Worm (Caenorhabditis elegans) whole organism, L1 larva: ENCODE measurements around the gene C35D10.3.

ENCODE experiments used
- alr-1 ChIP-seq: fragments of 200-800 bp; sonication (Bioruptor generic); optimal IDR thresholded peaks from 2 replicates; lab custom pipeline; 2018; ENCODE audit warnings: borderline replicate concordance, mild to moderate bottlenecking, missing genetic modification characterization, missing compliant biosample characterization
- aly-2 ChIP-seq: fragments of 150-350 bp; optimal IDR thresholded peaks from 2 replicates; lab custom pipeline; 2014; ENCODE audit warnings: missing biosample characterization, missing genetic modification characterization
- ama-1 ChIP-seq: fragments of 150-350 bp; optimal IDR thresholded peaks from 2 replicates; lab custom pipeline; 2014
- blmp-1 ChIP-seq: fragments of 150-350 bp; optimal IDR thresholded peaks from 2 replicates; lab custom pipeline; 2014; ENCODE audit warnings: missing biosample characterization, missing genetic modification characterization
- ceh-88 ChIP-seq: fragments of 200-800 bp; sonication (Bioruptor generic); IDR thresholded peaks from 2 replicates; pipeline ENCODE4 v1.3.6; 2022; ENCODE audit warnings: missing genetic modification characterization, missing compliant biosample characterization
- ceh-90 ChIP-seq: sonication (generic microtip); optimal IDR thresholded peaks from 2 replicates; lab custom pipeline; 2016; ENCODE audit warnings: missing genetic modification characterization, missing compliant biosample characterization
- dpl-1 ChIP-seq, 3 experiments: fragments of 150-350 bp in 2 of 3; sonication (generic microtip) in 1 of 3; optimal IDR thresholded peaks; 2 replicates each; lab custom pipeline; 2014 to 2017; ENCODE audit warnings: missing biosample characterization in 3 of 3, missing genetic modification characterization in 3 of 3, missing genetic modification reagents in 3 of 3
- dsc-1 ChIP-seq: sonication (generic microtip); optimal IDR thresholded peaks from 2 replicates; lab custom pipeline; 2016; ENCODE audit warnings: mild to moderate bottlenecking, missing genetic modification characterization, missing compliant biosample characterization
- efl-1 ChIP-seq, 4 experiments: fragments of 150-350 bp; optimal IDR thresholded peaks in 3 of 4; peaks in 1 of 4; 1 replicate in 1 of 4; 2 replicates in 3 of 4; lab custom pipeline; 2014; ENCODE audit warnings: missing biosample characterization in 2 of 4, missing genetic modification characterization in 2 of 4, missing genetic modification reagents in 2 of 4
- egl-13 ChIP-seq: sonication (generic microtip); optimal IDR thresholded peaks from 2 replicates; lab custom pipeline; 2016; ENCODE audit warnings: missing genotype, missing genetic modification reagents, missing genetic modification characterization, missing compliant biosample characterization
- elt-2 ChIP-seq: sonication (generic microtip); optimal IDR thresholded peaks from 2 replicates; lab custom pipeline; 2016; ENCODE audit warnings: missing genetic modification characterization, mild to moderate bottlenecking, inconsistent platforms, missing compliant biosample characterization, missing genetic modification reagents
- elt-3 ChIP-seq, 6 experiments: fragments of 150-350 bp in 1 of 6; sonication (generic microtip); optimal IDR thresholded peaks; 2 replicates each; lab custom pipeline; 2017 to 2018; ENCODE audit warnings: missing biosample characterization in 6 of 6, missing genetic modification characterization in 6 of 6, inconsistent platforms in 1 of 6
- ets-5 ChIP-seq: fragments of 200-800 bp; sonication (Bioruptor generic); IDR thresholded peaks from 2 replicates; pipeline ENCODE4 v1.3.6; 2022; ENCODE audit warnings: missing genetic modification characterization, missing compliant biosample characterization
- fkh-10 ChIP-seq: sonication (generic microtip); optimal IDR thresholded peaks from 2 replicates; lab custom pipeline; 2017; ENCODE audit warnings: missing biosample characterization, missing genetic modification reagents, missing genetic modification characterization
- hlh-4 ChIP-seq: sonication (generic microtip); optimal IDR thresholded peaks from 2 replicates; lab custom pipeline; 2016; ENCODE audit warnings: mild to moderate bottlenecking, missing genetic modification characterization, missing compliant biosample characterization
- hpl-2 ChIP-seq: fragments of 150-350 bp; optimal IDR thresholded peaks from 2 replicates; lab custom pipeline; 2014; ENCODE audit warnings: missing biosample characterization, missing genetic modification reagents, missing genetic modification characterization
- irx-1 ChIP-seq: sonication (generic microtip); optimal IDR thresholded peaks from 2 replicates; lab custom pipeline; 2016; ENCODE audit warnings: missing genetic modification characterization, missing compliant biosample characterization
- lin-13 ChIP-seq: fragments of 150-350 bp; optimal IDR thresholded peaks from 2 replicates; lab custom pipeline; 2014; ENCODE audit warnings: missing biosample characterization, missing genetic modification reagents, missing genetic modification characterization
- lin-14 ChIP-seq: fragments of 200-800 bp; sonication (Bioruptor generic); optimal IDR thresholded peaks from 2 replicates; lab custom pipeline; 2018; ENCODE audit warnings: mild to moderate bottlenecking, missing genetic modification characterization, moderate library complexity, missing compliant biosample characterization
- mab-9 ChIP-seq: fragments of 200-800 bp; sonication (Bioruptor generic); IDR thresholded peaks from 2 replicates; pipeline ENCODE4 v1.3.6; 2022; ENCODE audit warnings: missing genetic modification reagents, missing genetic modification characterization, missing compliant biosample characterization
- mef-2 ChIP-seq: fragments of 150-350 bp; optimal IDR thresholded peaks from 2 replicates; lab custom pipeline; 2014; ENCODE audit warnings: missing biosample characterization, missing genetic modification characterization
- mep-1 ChIP-seq: fragments of 150-350 bp; optimal IDR thresholded peaks from 2 replicates; lab custom pipeline; 2014; ENCODE audit warnings: missing biosample characterization, missing genetic modification characterization
- nhr-19 ChIP-seq: fragments of 200-800 bp; sonication (Bioruptor generic); conservative IDR thresholded peaks from 2 replicates; pipeline ENCODE4 v1.3.6; 2022; ENCODE audit warnings: missing genetic modification characterization, missing compliant biosample characterization
- nhr-20 ChIP-seq: sonication (generic microtip); optimal IDR thresholded peaks from 2 replicates; lab custom pipeline; 2016; ENCODE audit warnings: mild to moderate bottlenecking, missing genetic modification characterization, missing compliant biosample characterization
- nhr-28 ChIP-seq: fragments of 150-350 bp; optimal IDR thresholded peaks from 2 replicates; lab custom pipeline; 2014; ENCODE audit warnings: missing biosample characterization, missing genetic modification characterization
- nhr-47 ChIP-seq: sonication (generic microtip); optimal IDR thresholded peaks from 2 replicates; lab custom pipeline; 2016; ENCODE audit warnings: mild to moderate bottlenecking, missing genetic modification characterization, moderate library complexity, missing compliant biosample characterization
- nhr-77 ChIP-seq: fragments of 150-350 bp; optimal IDR thresholded peaks from 2 replicates; lab custom pipeline; 2014; ENCODE audit warnings: missing biosample characterization, missing genetic modification characterization
- nhr-85 ChIP-seq: sonication (generic microtip); peaks from one replicate; lab custom pipeline; 2016; ENCODE audit warnings: missing genetic modification characterization, inconsistent platforms, missing compliant biosample characterization
- pqm-1 ChIP-seq: sonication (generic microtip); optimal IDR thresholded peaks from 3 replicates; lab custom pipeline; 2017; ENCODE audit warnings: missing biosample characterization, missing genetic modification characterization
- rnt-1 ChIP-seq: sonication (generic microtip); optimal IDR thresholded peaks from 2 replicates; lab custom pipeline; 2016; ENCODE audit warnings: mild to moderate bottlenecking, missing genetic modification characterization, moderate library complexity, missing compliant biosample characterization
- skn-1 ChIP-seq: fragments of 150-350 bp; optimal IDR thresholded peaks from 2 replicates; lab custom pipeline; 2014; ENCODE audit warnings: missing biosample characterization, missing genetic modification characterization
- snpc-4 ChIP-seq: fragments of 150-350 bp; optimal IDR thresholded peaks from 2 replicates; lab custom pipeline; 2014; ENCODE audit warnings: missing biosample characterization, missing genetic modification characterization
- snu-23 ChIP-seq: sonication (generic microtip); optimal IDR thresholded peaks from 2 replicates; lab custom pipeline; 2016; ENCODE audit warnings: missing genetic modification characterization, missing compliant biosample characterization
- sptf-1 ChIP-seq: fragments of 150-350 bp; optimal IDR thresholded peaks from 2 replicates; lab custom pipeline; 2014; ENCODE audit warnings: missing biosample characterization, missing genetic modification characterization
- tbx-2 ChIP-seq: sonication (generic microtip); optimal IDR thresholded peaks from 2 replicates; lab custom pipeline; 2016; ENCODE audit warnings: missing genetic modification characterization, missing compliant biosample characterization
- tlp-1 ChIP-seq: fragments of 150-350 bp; optimal IDR thresholded peaks from 2 replicates; lab custom pipeline; 2014; ENCODE audit warnings: missing biosample characterization, missing genetic modification characterization
- unc-98 ChIP-seq: fragments of 200-800 bp; sonication (Bioruptor generic); IDR thresholded peaks from 2 replicates; pipeline ENCODE4 v1.3.6; 2022; ENCODE audit warnings: missing genetic modification characterization, missing compliant biosample characterization
- vab-15 ChIP-seq: sonication (generic microtip); optimal IDR thresholded peaks from 2 replicates; lab custom pipeline; 2017; ENCODE audit warnings: missing genotype, mild to moderate bottlenecking, missing genetic modification characterization, missing compliant biosample characterization
- zag-1 ChIP-seq: fragments of 150-350 bp; optimal IDR thresholded peaks from 2 replicates; lab custom pipeline; 2014; ENCODE audit warnings: missing biosample characterization, missing genetic modification characterization

Gene C35D10.3

DNA sequence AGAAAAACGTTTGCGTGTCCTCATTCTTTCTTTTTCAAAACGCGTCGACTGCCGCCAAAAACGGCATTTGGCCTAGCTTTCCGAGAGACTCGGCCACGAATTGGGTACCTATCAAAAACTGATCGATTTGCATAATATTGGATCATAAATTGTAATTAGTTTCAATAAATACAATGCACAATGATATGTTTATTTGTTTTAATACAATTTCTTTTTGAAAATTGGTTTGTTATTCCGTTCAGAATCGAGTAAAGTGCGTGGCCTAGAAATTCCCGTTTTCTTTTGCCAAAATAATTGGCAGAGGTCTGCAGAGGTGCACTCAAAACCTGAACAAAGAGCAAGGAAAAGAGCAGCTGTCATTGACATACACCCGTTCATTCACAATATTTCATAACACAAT, 36.7 kb downstream of the C35D10.3 start, which contains the start of gene F26F4.8 (continued):
- TF ChIP-seq alr-1 (tag; lab: Kevin White, UChicago) (no peak), aly-2 (no peak), nhr-20 (tag; lab: Kevin White, UChicago) (peak; percentile 46), skn-1 (no peak), ama-1 (lab: Kevin White, UChicago) (no peak), lin-14 (GFP tag; lab: Kevin White, UChicago) (peak; percentile 64), pqm-1 (tag; lab: Kevin White, UChicago) (no peak), tlp-1 (tag; lab: Kevin White, UChicago) (no peak), sptf-1 (tag; lab: Kevin White, UChicago) (no peak), mep-1 (peak; percentile 39), rnt-1 (tag; lab: Kevin White, UChicago) (peak; percentile 59), nhr-77 (tag; lab: Kevin White, UChicago) (no peak), snu-23 (GFP tag; lab: Kevin White, UChicago) (peak; percentile 26), dpl-1 (GFP tag; optimal IDR thresholded peaks at IDR 0.05; lab: Kevin White, UChicago) (peak; percentile 52 to 84 (median 73)), nhr-28 (tag; lab: Kevin White, UChicago) (no peak), hpl-2 (GFP tag; lab: Kevin White, UChicago) (no peak), snpc-4 (peak; percentile 16), elt-3 (tag; optimal IDR thresholded peaks at IDR 0.05; lab: Kevin White, UChicago) (no peak), fkh-10 (GFP tag; lab: Kevin White, UChicago) (no peak), efl-1 (optimal IDR thresholded peaks at IDR 0.05; lab: Kevin White, UChicago) (peak; percentile 61 to 76), efl-1 (GFP tag; optimal IDR thresholded peaks at IDR 0.05 in 1 of 2; lab: Kevin White, UChicago) (peak; percentile 84 to 98), elt-2 (no peak), irx-1 (tag; lab: Kevin White, UChicago) (peak; percentile 88), zag-1 (tag; lab: Kevin White, UChicago) (no peak), unc-98 (peak; percentile 65), ceh-90 (tag; lab: Kevin White, UChicago) (peak; percentile 94), hlh-4 (tag; lab: Kevin White, UChicago) (no peak), mef-2 (tag; lab: Kevin White, UChicago) (no peak), egl-13 (tag; lab: Kevin White, UChicago) (peak; percentile 61), vab-15 (no peak), tbx-2 (tag; lab: Kevin White, UChicago) (peak; percentile 70), ceh-88 (GFP tag; lab: Robert Waterston, UW) (no peak)

DNA sequence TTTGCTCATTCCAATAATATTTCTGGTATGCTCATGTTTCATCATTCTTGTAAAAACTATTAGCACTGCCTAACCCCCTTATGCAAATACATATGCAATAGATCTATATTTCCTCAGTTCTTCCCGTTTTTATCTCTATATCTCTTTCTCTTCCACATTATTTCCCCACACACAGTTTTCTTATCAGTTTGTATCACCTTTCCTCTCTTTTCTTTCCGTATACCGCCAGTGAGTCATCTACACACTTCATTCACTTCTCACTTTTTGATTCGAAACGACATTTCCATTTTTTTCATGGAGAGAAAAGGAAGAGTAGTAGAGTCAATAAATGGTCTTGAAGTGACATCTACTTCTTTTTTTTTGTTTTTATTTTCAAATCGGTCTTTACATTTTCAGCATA, 37.6 kb downstream of the C35D10.3 start:
- TF ChIP-seq elt-2, result peak; percentile 32
- TF ChIP-seq nhr-47 (tag; lab: Kevin White, UChicago), result no peak
- TF ChIP-seq sptf-1 (tag; lab: Kevin White, UChicago), result no peak
- TF ChIP-seq nhr-85 (tag; lab: Kevin White, UChicago), result peak; percentile 8
- no peak for TF ChIP-seq mab-9 (GFP tag; lab: Robert Waterston, UW)
- TF ChIP-seq dsc-1, result no peak
- no peak for TF ChIP-seq zag-1 (tag; lab: Kevin White, UChicago)
- TF ChIP-seq blmp-1 (tag; lab: Kevin White, UChicago), result peak; percentile 63
- peak; percentile 16 for TF ChIP-seq lin-14 (GFP tag; lab: Kevin White, UChicago)
- TF ChIP-seq elt-3 (tag; optimal IDR thresholded peaks at IDR 0.05; lab: Kevin White, UChicago), result peak in 1 of 6 experiments; percentile 51
- no peak for TF ChIP-seq lin-13 (GFP tag; lab: Kevin White, UChicago)
- TF ChIP-seq ets-5 (GFP tag; lab: Robert Waterston, UW), result no peak
- TF ChIP-seq, all 84 proteins: peak for 5

- TF ChIP-seq nhr-19 (GFP tag; lab: Robert Waterston, UW), result no peak
- TF ChIP-seq mab-9 (GFP tag; lab: Robert Waterston, UW), result no peak
- no peak for TF ChIP-seq ceh-90 (tag; lab: Kevin White, UChicago)
- no peak for TF ChIP-seq egl-13 (tag; lab: Kevin White, UChicago)
- TF ChIP-seq aly-2, result no peak
- TF ChIP-seq nhr-85 (tag; lab: Kevin White, UChicago), result no peak
- TF ChIP-seq mef-2 (tag; lab: Kevin White, UChicago), result no peak
- TF ChIP-seq elt-2, result no peak
These were observed 38.2 kb downstream of the C35D10.3 start, which contains the start of gene rom-1 for ce11 chrIII:4906896-4907295. TSS of gene rom-1 (plus strand) at chrIII:4907196.
